Worm (Caenorhabditis elegans): Measurements from ENCODE around the gene Y54G2A.41.
"Not testable (repeated sequence)": the region's sequence is repeated elsewhere in the genome, so short reads cannot be mapped to it uniquely, and the experiment has no call there.

Y54G2A.41 gene

ce11 chrIV:2750607-2751006, 1.1 kb upstream of the Y54G2A.41 start:
- TF ChIP-seq unc-62 (GFP tag; optimal IDR thresholded peaks at IDR 0.05 in 1 of 2), result peak in 1 of 2 experiments; percentile 95
- no peak for TF ChIP-seq unc-62 (tag; optimal IDR thresholded peaks at IDR 0.05)
- TF ChIP-seq ces-1 (GFP tag; optimal IDR thresholded peaks at IDR 0.05), result no peak

- no peak for TF ChIP-seq lin-38 (GFP tag; IDR thresholded peaks at IDR 0.05)
- no peak for TF ChIP-seq F49E8.2 (tag; optimal IDR thresholded peaks at IDR 0.05; ENCODE audit: borderline replicate concordance)
- TF ChIP-seq arid-1 (GFP tag; conservative IDR thresholded peaks at IDR 0.05), result no peak
- no peak for TF ChIP-seq T26A8.4 (GFP tag; IDR thresholded peaks at IDR 0.05)
- no peak for TF ChIP-seq lin-1 (GFP tag; IDR thresholded peaks at IDR 0.05)
- TF ChIP-seq spr-3 (GFP tag; optimal IDR thresholded peaks at IDR 0.05), result no peak
- TF ChIP-seq hmg-1.1 (GFP tag; IDR thresholded peaks at IDR 0.05), result no peak
- no peak for TF ChIP-seq lsy-2 (tag; optimal IDR thresholded peaks at IDR 0.05)
- no peak for TF ChIP-seq F10B5.3 (tag; optimal IDR thresholded peaks at IDR 0.05)
- TF ChIP-seq hlh-11 (tag; optimal IDR thresholded peaks at IDR 0.05), result no peak
- TF ChIP-seq ceh-32 (tag; optimal IDR thresholded peaks at IDR 0.05; ENCODE audit: poor library complexity), result no peak
- TF ChIP-seq pqm-1 (tag; optimal IDR thresholded peaks at IDR 0.05), result no peak
- no peak for TF ChIP-seq tag-97 (GFP tag; IDR thresholded peaks at IDR 0.05)
- TF ChIP-seq spr-1 (tag; optimal IDR thresholded peaks at IDR 0.05), result no peak
- no peak for TF ChIP-seq nhr-102 (tag; optimal IDR thresholded peaks at IDR 0.05)
- no peak for TF ChIP-seq nhr-28 (tag; optimal IDR thresholded peaks at IDR 0.05)
- no peak for TF ChIP-seq daf-16 (GFP tag; optimal IDR thresholded peaks at IDR 0.05)
- no peak for TF ChIP-seq daf-16 (tag; optimal IDR thresholded peaks at IDR 0.05)
- no peak for TF ChIP-seq dve-1 (tag; optimal IDR thresholded peaks at IDR 0.05; ENCODE audit: insufficient read depth)
- TF ChIP-seq set-16 (GFP tag; IDR thresholded peaks at IDR 0.05), result no peak
- TF ChIP-seq zfp-3 (GFP tag; conservative IDR thresholded peaks at IDR 0.05), result no peak
These were observed 1.9 kb downstream of the Y54G2A.41 start for ce11 chrIV:2753541-2753940.

ce11 chrIV:2755472-2755871, 3.8 kb downstream of the Y54G2A.41 start:
- TF ChIP-seq pha-4 (GFP tag; IDR thresholded peaks at IDR 0.05) (peak; percentile 65), snpc-1.2 (GFP tag; IDR thresholded peaks at IDR 0.05) (0 out of 2 replicates have a peak, but pooled peaks have one; percentile 51), Y105C5A.15 (GFP tag; IDR thresholded peaks at IDR 0.05) (peak; percentile 79; the same call in 1 of the 2 replicates), lin-38 (GFP tag; IDR thresholded peaks at IDR 0.05) (peak; percentile 43; the same call in 1 of the 2 replicates), madf-5 (GFP tag; IDR thresholded peaks at IDR 0.05) (peak in 1 of 2 experiments; percentile 46; a peak in 1 of 4 replicates), ctbp-1 (GFP tag; IDR thresholded peaks at IDR 0.05) (peak; percentile 64), mdt-29 (GFP tag; IDR thresholded peaks at IDR 0.05) (peak; percentile 91)
- not testable (repeated sequence) for TF ChIP-seq pha-4 (tag; optimal IDR thresholded peaks at IDR 0.05)

ce11 chrIV:2756073-2756472, 4.4 kb downstream of the Y54G2A.41 start:
- TF ChIP-seq Y105C5A.15 (GFP tag; IDR thresholded peaks at IDR 0.05), result peak; percentile 92
- peak; percentile 57; the same call in 1 of the 2 replicates for TF ChIP-seq egl-43 (GFP tag; IDR thresholded peaks at IDR 0.05)
- TF ChIP-seq ctbp-1 (GFP tag; IDR thresholded peaks at IDR 0.05), result peak; percentile 54; the same call in 1 of the 2 replicates
- peak; percentile 54; the same call in 1 of the 2 replicates for TF ChIP-seq lin-1 (GFP tag; IDR thresholded peaks at IDR 0.05)
- peak; percentile 59 for TF ChIP-seq lin-38 (GFP tag; IDR thresholded peaks at IDR 0.05)
- TF ChIP-seq D1046.2 (GFP tag; IDR thresholded peaks at IDR 0.05), result 0 out of 2 replicates have a peak, but pooled peaks have one; percentile 56
- peak; percentile 89 for TF ChIP-seq mdt-29 (GFP tag; IDR thresholded peaks at IDR 0.05)
- peak; percentile 59; the same call in 1 of the 2 replicates for TF ChIP-seq saeg-2 (GFP tag; IDR thresholded peaks at IDR 0.05)
- 0 out of 4 replicates have a peak, but pooled peaks of 1 of the 2 experiments have one; percentile 21 for TF ChIP-seq madf-5 (GFP tag; IDR thresholded peaks at IDR 0.05)
- TF ChIP-seq zfp-3 (GFP tag; conservative IDR thresholded peaks at IDR 0.05), result 0 out of 2 replicates have a peak, but pooled peaks have one; percentile 34
